Worm (Caenorhabditis elegans) whole organism, L2 larva: Measurements from ENCODE around the gene arrd-9.

Source experiments
- C34F6.9 ChIP-seq: fragments of 150-350 bp; optimal IDR thresholded peaks from 2 replicates; lab custom pipeline; 2014; ENCODE audit warnings: missing biosample characterization, missing genetic modification characterization
- F13H6.1 ChIP-seq: sonication (generic microtip); optimal IDR thresholded peaks from 2 replicates; lab custom pipeline; 2016; ENCODE audit warnings: missing genetic modification characterization, missing compliant biosample characterization
- R02D3.7 ChIP-seq: fragments of 150-350 bp; optimal IDR thresholded peaks from 2 replicates; lab custom pipeline; 2014; ENCODE audit warnings: missing biosample characterization, missing genetic modification characterization
- Y55F3AM.14 ChIP-seq: fragments of 200-800 bp; sonication (Bioruptor generic); optimal IDR thresholded peaks from 2 replicates; lab custom pipeline; 2018; ENCODE audit warnings: mild to moderate bottlenecking, missing genetic modification characterization, missing compliant biosample characterization
- ZK546.5 ChIP-seq: sonication (generic microtip); optimal IDR thresholded peaks from 2 replicates; lab custom pipeline; 2017; ENCODE audit warnings: missing biosample characterization, missing genetic modification characterization
- aly-2 ChIP-seq: fragments of 150-350 bp; optimal IDR thresholded peaks from 2 replicates; lab custom pipeline; 2014; ENCODE audit warnings: missing biosample characterization, missing genetic modification characterization
- ama-1 ChIP-seq: fragments of 150-350 bp; optimal IDR thresholded peaks from 2 replicates; lab custom pipeline; 2018; ENCODE audit warnings: inconsistent platforms
- blmp-1 ChIP-seq: sonication (generic microtip); optimal IDR thresholded peaks from 2 replicates; lab custom pipeline; 2017; ENCODE audit warnings: missing genetic modification characterization, mild to moderate bottlenecking, missing compliant biosample characterization, antibody characterized with exemption, moderate library complexity; ENCODE audit not compliant: insufficient read depth
- ceh-82 ChIP-seq: fragments of 150-350 bp; optimal IDR thresholded peaks from 2 replicates; lab custom pipeline; 2014; ENCODE audit warnings: missing biosample characterization, missing genetic modification characterization
- crh-2 ChIP-seq: sonication (generic microtip); optimal IDR thresholded peaks from 2 replicates; lab custom pipeline; 2017; ENCODE audit warnings: missing biosample characterization, missing genetic modification characterization
- dmd-4 ChIP-seq: sonication (generic microtip); optimal IDR thresholded peaks from 2 replicates; lab custom pipeline; 2017; ENCODE audit warnings: missing biosample characterization, missing genetic modification characterization
- egl-27 ChIP-seq: sonication (generic microtip); optimal IDR thresholded peaks from 3 replicates; lab custom pipeline; 2017; ENCODE audit warnings: missing biosample characterization, missing genetic modification reagents, missing genetic modification characterization
- elt-1 ChIP-seq: fragments of 150-350 bp; optimal IDR thresholded peaks from 2 replicates; lab custom pipeline; 2014; ENCODE audit warnings: missing biosample characterization, missing genetic modification characterization
- elt-3 ChIP-seq: sonication (generic microtip); optimal IDR thresholded peaks from 2 replicates; lab custom pipeline; 2017; ENCODE audit warnings: missing biosample characterization, missing genetic modification characterization
- fos-1 ChIP-seq: fragments of 150-350 bp; optimal IDR thresholded peaks from 2 replicates; lab custom pipeline; 2014; ENCODE audit warnings: missing biosample characterization, missing genetic modification characterization
- lin-13 ChIP-seq: fragments of 150-350 bp; optimal IDR thresholded peaks from 2 replicates; lab custom pipeline; 2014; ENCODE audit warnings: missing biosample characterization, missing genetic modification reagents, missing genetic modification characterization
- lsy-2 ChIP-seq, 2 experiments: fragments of 150-350 bp in 1 of 2; sonication (generic microtip) in 1 of 2; optimal IDR thresholded peaks; 2 replicates each; lab custom pipeline; 2014 to 2017; ENCODE audit warnings: missing biosample characterization in 2 of 2, missing genetic modification characterization in 2 of 2
- mab-5 ChIP-seq: fragments of 150-350 bp; optimal IDR thresholded peaks from 2 replicates; lab custom pipeline; 2014; ENCODE audit warnings: missing biosample characterization, missing genetic modification characterization
- mbf-1 ChIP-seq: sonication (generic microtip); optimal IDR thresholded peaks from 2 replicates; lab custom pipeline; 2017; ENCODE audit warnings: missing biosample characterization, missing genetic modification characterization
- mdl-1 ChIP-seq, 2 experiments: fragments of 150-350 bp in 1 of 2; sonication (generic microtip) in 1 of 2; optimal IDR thresholded peaks; 2 replicates each; lab custom pipeline; 2017; ENCODE audit warnings: missing biosample characterization in 2 of 2, missing genetic modification characterization in 2 of 2
- nhr-10 ChIP-seq: sonication (generic microtip); optimal IDR thresholded peaks from 2 replicates; lab custom pipeline; 2017; ENCODE audit warnings: missing biosample characterization, missing genetic modification characterization
- nhr-12 ChIP-seq: fragments of 150-350 bp; optimal IDR thresholded peaks from 2 replicates; lab custom pipeline; 2014; ENCODE audit warnings: missing biosample characterization, missing genetic modification characterization
- nhr-21 ChIP-seq: fragments of 150-350 bp; optimal IDR thresholded peaks from 2 replicates; lab custom pipeline; 2014; ENCODE audit warnings: missing biosample characterization, missing genetic modification characterization
- nhr-237 ChIP-seq: fragments of 150-350 bp; optimal IDR thresholded peaks from 2 replicates; lab custom pipeline; 2014; ENCODE audit warnings: missing biosample characterization, missing genetic modification characterization
- nhr-25 ChIP-seq: fragments of 150-350 bp; sonication (generic microtip); optimal IDR thresholded peaks from 3 replicates; lab custom pipeline; 2014; ENCODE audit warnings: missing biosample characterization, missing genetic modification characterization
- nhr-6 ChIP-seq: fragments of 150-350 bp; optimal IDR thresholded peaks from 2 replicates; lab custom pipeline; 2014; ENCODE audit warnings: missing biosample characterization, missing genetic modification characterization
- peb-1 ChIP-seq: fragments of 150-350 bp; optimal IDR thresholded peaks from 2 replicates; lab custom pipeline; 2014; ENCODE audit warnings: missing biosample characterization, missing genetic modification characterization
- sem-4 ChIP-seq: fragments of 150-350 bp; optimal IDR thresholded peaks from 2 replicates; lab custom pipeline; 2014; ENCODE audit warnings: missing biosample characterization, missing genetic modification reagents, missing genetic modification characterization
- skn-1 ChIP-seq: sonication (generic microtip); optimal IDR thresholded peaks from 2 replicates; lab custom pipeline; 2017; ENCODE audit warnings: missing biosample characterization, missing genetic modification characterization
- sma-3 ChIP-seq: sonication (generic microtip); optimal IDR thresholded peaks from 2 replicates; lab custom pipeline; 2016; ENCODE audit warnings: missing genetic modification reagents, missing genetic modification characterization, missing compliant biosample characterization
- sma-9 ChIP-seq, 2 experiments: fragments of 150-350 bp in 1 of 2; sonication (generic microtip) in 1 of 2; optimal IDR thresholded peaks; 2 replicates each; lab custom pipeline; 2014 to 2016; ENCODE audit warnings: missing genetic modification characterization in 2 of 2, mild to moderate bottlenecking in 1 of 2, missing biosample characterization in 1 of 2, missing compliant biosample characterization in 1 of 2, missing genetic modification reagents in 1 of 2, moderate library complexity in 1 of 2
- snpc-4 ChIP-seq: fragments of 150-350 bp; optimal IDR thresholded peaks from 2 replicates; lab custom pipeline; 2014; ENCODE audit warnings: missing biosample characterization, missing genetic modification characterization
- unc-39 ChIP-seq: fragments of 150-350 bp; optimal IDR thresholded peaks from 2 replicates; lab custom pipeline; 2014; ENCODE audit warnings: missing biosample characterization, missing genetic modification characterization
- ztf-1 ChIP-seq: fragments of 200-800 bp; sonication (Bioruptor generic); conservative IDR thresholded peaks from 2 replicates; pipeline ENCODE4 v1.3.6; 2022; ENCODE audit warnings: missing genetic modification characterization, missing compliant biosample characterization
- ztf-11 ChIP-seq: sonication (generic microtip); optimal IDR thresholded peaks from 2 replicates; lab custom pipeline; 2017; ENCODE audit warnings: missing biosample characterization, missing genetic modification characterization
- ztf-4 ChIP-seq: fragments of 150-350 bp; optimal IDR thresholded peaks from 2 replicates; lab custom pipeline; 2014; ENCODE audit warnings: missing biosample characterization, missing genetic modification characterization

The arrd-9 gene

DNA sequence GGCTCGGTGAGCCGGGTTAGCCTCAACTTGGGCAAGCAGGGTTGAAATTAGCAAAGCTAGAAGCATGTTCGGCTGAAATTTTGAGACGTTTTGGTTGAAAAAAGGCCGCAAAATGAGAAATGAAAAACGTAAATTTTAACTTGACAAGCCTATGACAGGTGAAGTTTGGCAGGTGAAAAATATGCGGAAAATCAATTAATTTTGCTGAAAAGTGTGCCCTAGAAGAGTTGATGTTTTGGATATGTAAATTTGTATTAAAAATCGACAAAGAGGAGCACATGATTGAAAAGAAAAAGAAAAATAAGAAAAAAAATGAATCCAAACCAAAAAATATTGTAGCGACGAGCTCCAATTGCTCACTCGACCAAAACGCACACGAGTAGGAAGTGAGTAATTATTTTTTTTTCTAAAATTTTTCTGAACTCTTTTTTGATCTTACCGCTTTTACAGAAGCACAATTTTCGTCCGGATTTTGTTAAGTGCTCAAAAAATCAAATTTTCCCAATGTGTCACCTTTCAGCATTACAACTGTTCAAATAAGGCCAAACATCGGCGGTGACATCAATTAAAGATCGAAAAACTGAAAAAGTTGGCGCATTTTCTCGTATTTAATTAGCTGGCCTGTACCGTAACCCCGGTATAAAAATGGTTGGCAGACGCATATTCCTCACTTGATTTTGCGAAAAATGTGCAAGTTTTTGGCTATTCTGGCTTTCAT, 9.4 kb downstream of the arrd-9 start, which contains the start of the genes F15A4.5 and phat-8:
Gene F15A4.5 (minus strand): TSS at position 101 of the 718 bp plus-strand sequence.
Gene phat-8 (plus strand): TSS at position 668 of the 718 bp plus-strand sequence.
- TF ChIP-seq snpc-4 = no peak
- TF ChIP-seq nhr-12 (tag; lab: Kevin White, UChicago) = no peak
- no peak for TF ChIP-seq F13H6.1 (tag; lab: Kevin White, UChicago)
- TF ChIP-seq ztf-1 (GFP tag; lab: Robert Waterston, UW) = no peak
- TF ChIP-seq ztf-11 (tag; lab: Kevin White, UChicago) = no peak
- TF ChIP-seq blmp-1 = no peak
- TF ChIP-seq elt-1 (tag; lab: Kevin White, UChicago) = no peak

DNA sequence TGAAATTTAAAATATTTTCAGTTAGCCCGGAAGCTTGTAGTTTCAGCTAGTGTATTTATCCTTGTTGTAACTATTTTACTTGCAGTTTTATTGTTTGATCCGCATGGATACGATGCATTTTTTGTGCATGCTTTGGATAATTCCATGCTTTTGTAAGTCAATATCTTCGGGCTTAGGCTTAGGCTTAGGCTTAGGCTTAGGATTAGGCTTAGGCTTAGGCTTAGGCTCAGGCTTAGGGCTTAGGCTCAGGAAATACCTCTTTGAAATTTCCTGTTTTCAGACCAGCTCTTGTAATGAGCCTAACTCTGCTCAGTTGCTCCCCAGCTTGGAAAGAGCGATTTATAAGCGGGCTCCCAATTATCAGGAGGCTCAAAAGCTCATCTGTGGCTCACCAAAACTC, 13.7 kb downstream of the arrd-9 start, which contains the start of gene srg-16:
Gene srg-16 (plus strand): TSS at position 87 of the 400 bp plus-strand sequence.
- no peak for TF ChIP-seq ztf-4 (tag; lab: Kevin White, UChicago)
- no peak for TF ChIP-seq ama-1 (lab: Kevin White, UChicago)
- no peak for TF ChIP-seq nhr-25
- TF ChIP-seq sma-3 (GFP tag; lab: Kevin White, UChicago) = no peak
- no peak for TF ChIP-seq blmp-1

DNA sequence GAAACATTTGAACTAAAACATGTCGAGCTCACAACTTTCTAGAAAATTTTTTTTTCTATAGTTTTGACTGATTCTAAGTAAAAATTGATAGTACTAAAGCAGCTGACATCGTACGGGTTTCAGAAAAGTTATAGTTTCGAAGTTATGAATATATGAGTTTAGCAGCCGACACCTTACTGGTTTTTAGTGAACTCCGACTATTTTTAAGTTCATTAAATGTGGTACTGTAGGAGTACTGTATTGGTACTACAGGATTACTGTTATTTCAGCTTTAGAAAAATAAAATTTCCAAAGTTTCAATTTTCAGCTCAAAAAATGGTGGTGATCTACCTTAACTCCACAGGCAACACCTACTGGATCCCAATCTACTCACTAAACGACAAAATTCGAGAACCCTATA, 15.2 kb downstream of the arrd-9 start, which contains the start of gene sre-37:
Gene sre-37 (plus strand): TSS at position 301 of the 400 bp plus-strand sequence.
- TF ChIP-seq elt-3 (tag; lab: Kevin White, UChicago) = no peak
- no peak for TF ChIP-seq sma-3 (GFP tag; lab: Kevin White, UChicago)
- no peak for TF ChIP-seq ceh-82 (tag; lab: Kevin White, UChicago)
- TF ChIP-seq sma-9 (GFP tag; optimal IDR thresholded peaks at IDR 0.05; lab: Kevin White, UChicago) = no peak
- no peak for TF ChIP-seq sma-9 (tag; optimal IDR thresholded peaks at IDR 0.05; lab: Kevin White, UChicago)
- TF ChIP-seq, all 48 proteins: peak for 0

DNA sequence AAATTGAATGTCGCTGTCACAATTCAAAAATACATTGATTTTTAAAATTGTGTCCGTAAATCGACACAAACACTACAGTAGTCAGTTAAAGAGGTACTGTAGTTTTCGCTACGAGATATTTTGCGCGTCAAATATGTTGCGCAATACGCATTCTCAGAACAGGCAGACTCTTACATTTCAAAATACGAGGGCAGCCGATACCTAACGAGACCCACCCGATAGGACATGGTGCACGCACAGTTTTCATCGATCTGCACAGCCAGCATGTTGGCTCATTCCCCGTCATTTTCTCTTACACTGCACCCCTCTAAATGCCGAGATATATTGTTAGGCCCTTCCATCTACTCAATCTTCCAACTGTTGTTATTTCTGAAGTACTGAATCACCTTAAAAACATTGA, 18.5 kb downstream of the arrd-9 start, which contains the start of gene F15A4.2:
Gene F15A4.2 (plus strand): TSS at position 301 of the 400 bp plus-strand sequence.
- no peak for TF ChIP-seq nhr-21 (tag; lab: Kevin White, UChicago)
- no peak for TF ChIP-seq skn-1 (tag; lab: Kevin White, UChicago)
- no peak for TF ChIP-seq snpc-4
- TF ChIP-seq, all 48 proteins: peak for 0

DNA sequence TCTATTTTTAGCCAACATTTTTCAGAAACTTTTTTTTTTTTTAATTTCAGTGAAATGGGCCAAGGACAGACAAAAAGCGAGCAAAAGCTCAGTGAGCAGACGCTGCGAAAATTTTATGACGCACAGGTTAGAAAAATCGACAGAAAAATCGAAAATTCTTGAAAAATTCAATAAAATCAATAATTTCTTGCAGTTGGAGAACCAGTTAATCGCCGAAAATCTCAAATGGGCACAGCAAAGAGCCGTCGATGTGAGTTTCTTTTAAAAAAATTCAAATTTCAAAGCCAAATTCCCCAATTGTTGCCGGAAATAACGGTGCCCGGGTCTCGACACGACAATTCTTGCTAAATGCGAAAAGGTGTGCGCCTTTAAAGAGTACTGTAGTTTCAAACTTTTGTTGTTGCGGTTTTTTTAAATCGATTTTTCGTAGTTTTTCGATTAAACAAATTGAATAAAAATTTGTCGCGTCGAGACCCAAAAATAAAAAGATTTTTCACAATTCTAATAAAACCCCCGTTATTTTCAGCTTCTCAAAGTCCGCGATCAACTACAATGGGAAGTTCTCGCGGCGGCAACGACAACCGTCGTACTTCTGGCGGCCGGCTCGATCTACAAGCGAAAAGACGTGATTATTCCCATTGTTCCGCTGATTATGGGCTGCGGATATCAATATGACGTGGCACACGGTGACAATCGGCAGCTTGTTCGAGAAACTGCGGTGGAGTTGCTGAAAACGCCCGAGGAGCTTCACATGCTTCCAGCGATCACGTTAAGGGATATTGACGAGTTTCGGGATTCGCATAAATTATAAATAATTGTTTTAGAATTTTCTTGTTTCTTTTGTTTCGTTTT, 19.9 kb downstream of the arrd-9 start, which contains the start of gene tag-280:
Gene tag-280 (plus strand): TSS at position 51 of the 852 bp plus-strand sequence.
- no peak for TF ChIP-seq elt-1 (tag; lab: Kevin White, UChicago)
- TF ChIP-seq fos-1 (tag; lab: Kevin White, UChicago) = no peak
- TF ChIP-seq dmd-4 (tag; lab: Kevin White, UChicago) = no peak
- no peak for TF ChIP-seq snpc-4
- TF ChIP-seq, all 48 proteins: peak for 0

DNA sequence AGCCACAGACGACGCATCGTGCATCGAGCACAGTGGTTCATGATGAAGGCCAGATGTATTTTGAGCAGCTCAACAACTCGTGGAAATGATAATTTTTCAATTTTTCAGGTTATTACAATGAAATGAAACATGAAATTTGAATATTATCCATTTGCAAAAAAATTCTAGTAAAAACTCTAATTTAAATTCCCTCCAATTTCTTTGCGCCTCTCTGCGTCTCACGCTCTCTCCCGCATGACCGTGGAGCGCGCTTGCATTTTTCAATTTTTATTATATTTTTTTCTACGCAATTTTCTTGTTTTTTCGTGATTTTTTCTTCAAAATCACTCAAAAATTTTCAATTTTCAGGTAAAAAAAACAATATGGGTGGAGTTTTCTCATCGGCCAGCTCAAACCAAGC, 21.3 kb downstream of the arrd-9 start, which contains the start of gene tag-281:
Gene tag-281 (plus strand): TSS at position 340 of the 400 bp plus-strand sequence.
- no peak for TF ChIP-seq peb-1 (tag; lab: Kevin White, UChicago)
- TF ChIP-seq sma-9 (GFP tag; optimal IDR thresholded peaks at IDR 0.05; lab: Kevin White, UChicago) = peak; percentile 86
- TF ChIP-seq sma-9 (tag; optimal IDR thresholded peaks at IDR 0.05; lab: Kevin White, UChicago) = no peak
- TF ChIP-seq Y55F3AM.14 = no peak
- no peak for TF ChIP-seq mbf-1 (tag; lab: Kevin White, UChicago)
- peak in 1 of 2 experiments; percentile 14 for TF ChIP-seq mdl-1 (tag; optimal IDR thresholded peaks at IDR 0.05; lab: Kevin White, UChicago)
- TF ChIP-seq unc-39 (tag; lab: Kevin White, UChicago) = no peak
- peak; percentile 85 for TF ChIP-seq C34F6.9
- peak; percentile 85 for TF ChIP-seq lin-13
- peak; percentile 81 for TF ChIP-seq nhr-25
- peak; percentile 86 to 92 for TF ChIP-seq lsy-2 (tag; optimal IDR thresholded peaks at IDR 0.05; lab: Kevin White, UChicago)
- peak; percentile 71 for TF ChIP-seq egl-27 (tag; lab: Kevin White, UChicago)
- TF ChIP-seq sem-4 (tag; lab: Kevin White, UChicago) = peak; percentile 58
- TF ChIP-seq ceh-82 (tag; lab: Kevin White, UChicago) = no peak
- TF ChIP-seq ZK546.5 (tag; lab: Kevin White, UChicago) = peak; percentile 47
- no peak for TF ChIP-seq fos-1 (tag; lab: Kevin White, UChicago)
- TF ChIP-seq aly-2 = no peak
- TF ChIP-seq nhr-237 (tag; lab: Kevin White, UChicago) = peak; percentile 49
- TF ChIP-seq nhr-10 (tag; lab: Kevin White, UChicago) = peak; percentile 41
- peak; percentile 68 for TF ChIP-seq mab-5
- TF ChIP-seq blmp-1 = no peak
- TF ChIP-seq crh-2 (tag; lab: Kevin White, UChicago) = peak; percentile 82
- TF ChIP-seq ztf-4 (tag; lab: Kevin White, UChicago) = peak; percentile 36
- TF ChIP-seq nhr-21 (tag; lab: Kevin White, UChicago) = peak; percentile 72
- TF ChIP-seq ztf-1 (GFP tag; lab: Robert Waterston, UW) = no peak
- TF ChIP-seq nhr-6 (tag; lab: Kevin White, UChicago) = peak; percentile 13
- peak; percentile 82 for TF ChIP-seq sma-3 (GFP tag; lab: Kevin White, UChicago)
- peak; percentile 49 for TF ChIP-seq R02D3.7 (tag; lab: Kevin White, UChicago)
- peak; percentile 74 for TF ChIP-seq F13H6.1 (tag; lab: Kevin White, UChicago)
